Fruit fly (Drosophila melanogaster) whole organism: Measurements from ENCODE around the gene Osi24.

Source experiments
- CG8478 ChIP-seq: fragments of >200 bp; optimal IDR thresholded peaks from 2 replicates; lab custom pipeline; 2018; ENCODE audit warnings: inconsistent platforms
- Dll ChIP-seq: fragments of >200 bp; optimal IDR thresholded peaks from 2 replicates; lab custom pipeline; 2017
- pan ChIP-seq: fragments of >200 bp; optimal IDR thresholded peaks from 2 replicates; lab custom pipeline; 2017
- psq ChIP-seq: fragments of >200 bp; optimal IDR thresholded peaks from 2 replicates; lab custom pipeline; 2017

DNA sequence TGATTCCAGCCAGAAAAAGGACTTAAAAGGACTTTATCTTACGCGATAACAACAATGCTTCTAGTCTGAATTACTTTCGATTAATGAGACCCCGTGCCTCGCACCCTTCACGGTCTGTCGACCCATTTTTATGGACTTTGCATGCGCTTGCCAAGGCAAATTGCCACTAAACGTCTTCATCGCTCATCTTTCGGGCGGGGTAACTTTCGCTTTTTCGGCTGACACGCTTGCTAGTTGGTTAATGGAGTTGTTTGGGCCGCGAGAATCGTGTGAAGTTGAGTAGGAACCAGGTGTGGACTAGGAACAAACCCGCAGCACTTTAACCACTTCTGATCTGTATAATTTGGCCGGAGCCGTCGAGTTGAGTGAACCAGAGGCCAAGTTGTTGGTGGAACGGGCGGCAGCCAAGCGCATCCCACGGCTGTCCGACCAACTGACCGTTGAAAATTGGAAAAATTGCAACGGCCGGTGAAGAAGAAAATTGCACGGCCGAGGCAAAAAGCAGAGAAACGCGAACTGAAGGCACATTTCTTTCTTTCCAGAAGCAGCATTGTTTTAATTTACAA, 28.5 kb downstream of the Osi24 start, which contains the start of gene Osi5:
- TF ChIP-seq CG8478 (lab: Kevin White, UChicago) (no peak), psq (lab: Kevin White, UChicago) (no peak), Dll (lab: Kevin White, UChicago) (no peak), pan (lab: Kevin White, UChicago) (no peak)
